Fruit fly (Drosophila melanogaster): ENCODE data around the gene Sfp24Bc.

DNA sequence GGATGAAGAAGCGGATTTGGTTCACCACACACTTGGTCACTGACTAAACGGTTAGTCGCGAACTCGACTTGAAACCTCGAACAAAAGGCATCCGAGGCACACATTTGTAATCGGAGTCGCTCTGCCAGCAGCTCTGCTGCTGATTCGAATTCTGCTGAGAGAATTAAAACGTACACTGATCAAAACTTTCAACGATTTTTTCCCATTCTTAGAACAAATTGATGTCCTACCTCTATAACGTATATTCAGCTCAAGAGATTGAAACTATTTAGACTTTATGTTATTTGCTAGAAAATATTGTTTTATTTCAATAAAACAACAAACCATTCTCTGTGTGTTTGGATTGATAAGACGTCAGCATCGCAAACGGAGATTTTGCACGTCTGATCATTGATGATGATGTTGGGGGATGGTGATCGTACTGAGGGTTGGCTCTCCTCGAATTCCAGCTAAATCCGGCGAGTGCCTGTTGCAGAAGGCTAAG is 35.1 kb upstream of the Sfp24Bc start, which contains the start of gene CG31778:
- TF ChIP-seq br (optimal IDR thresholded peaks at IDR 0.05) (no peak), CG12659 (GFP tag; optimal IDR thresholded peaks at IDR 0.05) (no peak), CG32767 (GFP tag; IDR thresholded peaks at IDR 0.05) (no peak), exex (tag; optimal IDR thresholded peaks at IDR 0.05) (no peak), CG4328 (GFP tag; optimal IDR thresholded peaks at IDR 0.05) (no peak), pb (GFP tag; optimal IDR thresholded peaks at IDR 0.05) (no peak), fd96Cb (tag; optimal IDR thresholded peaks at IDR 0.05) (no peak)
